Worm (Caenorhabditis elegans) whole organism, L4 larva: Measurements from ENCODE around the gene srab-9.

Experiments
- egl-27 ChIP-seq: sonication (generic microtip); optimal IDR thresholded peaks from 3 replicates; lab custom pipeline; 2017; ENCODE audit warnings: missing biosample characterization, missing genetic modification reagents, missing genetic modification characterization
- lin-15B ChIP-seq: fragments of 150-350 bp; sonication (generic microtip); optimal IDR thresholded peaks from 3 replicates; lab custom pipeline; 2014; ENCODE audit warnings: missing biosample characterization, missing genetic modification characterization

ce11 chrV:3118167-3118566 lies 22.9 kb downstream of the srab-9 start, which contains the start of gene clec-210:
- TF ChIP-seq lin-15B (tag; lab: Kevin White, UChicago) (no peak), egl-27 (no peak)
